Worm (Caenorhabditis elegans) whole organism, early embryonic: ENCODE data around the gene B0252.3.

Experiments used
- B0310.2 ChIP-seq: sonication (generic microtip); optimal IDR thresholded peaks from 2 replicates; lab custom pipeline; 2016; ENCODE audit warnings: mild to moderate bottlenecking, missing genetic modification characterization, missing compliant biosample characterization
- aly-1 ChIP-seq: sonication (generic microtip); optimal IDR thresholded peaks from 2 replicates; lab custom pipeline; 2016; ENCODE audit warnings: missing genetic modification characterization, missing compliant biosample characterization
- ama-1 ChIP-seq: fragments of 150-350 bp; optimal IDR thresholded peaks from 2 replicates; lab custom pipeline; 2014
- pes-1 ChIP-seq: fragments of 200-800 bp; sonication (Bioruptor generic); IDR thresholded peaks from 2 replicates; pipeline ENCODE4 v1.3.6; 2022; ENCODE audit warnings: missing genetic modification reagents, missing genetic modification characterization, missing compliant biosample characterization
- scrt-1 ChIP-seq: fragments of 200-800 bp; sonication (Bioruptor generic); IDR thresholded peaks from 2 replicates; pipeline ENCODE4 v1.3.6; 2022; ENCODE audit warnings: missing genetic modification characterization, missing compliant biosample characterization
- sea-1 ChIP-seq: fragments of 200-800 bp; sonication (Bioruptor generic); conservative IDR thresholded peaks from 2 replicates; pipeline ENCODE4 v1.3.6; 2022; ENCODE audit warnings: missing genetic modification characterization, missing compliant biosample characterization
- tra-4 ChIP-seq: sonication (generic microtip); optimal IDR thresholded peaks from 2 replicates; lab custom pipeline; 2017; ENCODE audit warnings: missing genetic modification characterization, missing compliant biosample characterization

DNA sequence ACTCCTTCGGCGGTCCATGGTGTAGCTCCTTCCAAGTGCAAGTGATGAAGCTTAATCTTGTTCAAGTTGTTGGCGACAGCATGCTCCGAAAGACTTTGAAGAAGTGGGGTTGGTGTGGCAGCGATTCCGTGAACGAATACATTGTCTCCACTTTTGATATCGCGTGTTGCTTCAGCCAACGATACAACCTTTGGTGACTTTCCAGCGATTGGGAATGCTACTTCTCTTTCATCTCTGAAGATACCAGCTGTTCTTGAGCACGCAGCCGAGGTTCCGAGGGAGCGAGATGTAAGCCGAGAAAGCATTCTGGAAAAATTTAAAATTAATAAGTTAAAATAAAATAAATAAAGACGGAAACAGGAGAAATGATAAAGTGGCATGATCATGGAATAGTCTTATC, 17.5 kb downstream of the B0252.3 start, which contains the start of gene acer-1:
- TF ChIP-seq pes-1 (GFP tag; lab: Robert Waterston, UW) (no peak), ama-1 (lab: Kevin White, UChicago) (no peak), tra-4 (no peak), scrt-1 (GFP tag; lab: Robert Waterston, UW) (no peak), B0310.2 (no peak), sea-1 (no peak), aly-1 (tag; lab: Kevin White, UChicago) (no peak)
